Fruit fly (Drosophila melanogaster): ENCODE measurements around the gene CG14739.

CG14739 gene

DNA sequence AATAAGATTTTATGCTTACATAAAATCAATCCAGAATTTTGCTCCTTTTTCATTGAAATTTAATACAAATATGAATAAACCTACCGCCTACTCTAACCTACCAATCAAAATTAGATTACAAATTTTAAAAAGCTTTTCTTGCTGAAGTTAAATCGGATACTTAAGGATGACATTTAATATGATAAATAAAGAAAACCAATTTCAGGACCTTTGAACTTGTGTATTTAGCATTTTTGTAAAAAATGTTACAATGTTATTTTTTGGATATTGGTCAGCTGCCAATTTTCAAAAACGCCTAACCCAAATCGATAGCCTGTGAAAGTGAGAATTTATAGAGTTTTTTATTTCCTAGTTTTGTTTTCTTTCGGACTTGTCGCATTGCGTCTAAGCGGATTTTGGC is at the start of gene CG14739:
Gene CG14739, minus strand, starts transcription at position 101 of the 400 bp plus-strand sequence.
- TF ChIP-seq CG17801 (GFP tag; optimal IDR thresholded peaks at IDR 0.05; ENCODE audit: partially characterized antibody) = no peak

DNA sequence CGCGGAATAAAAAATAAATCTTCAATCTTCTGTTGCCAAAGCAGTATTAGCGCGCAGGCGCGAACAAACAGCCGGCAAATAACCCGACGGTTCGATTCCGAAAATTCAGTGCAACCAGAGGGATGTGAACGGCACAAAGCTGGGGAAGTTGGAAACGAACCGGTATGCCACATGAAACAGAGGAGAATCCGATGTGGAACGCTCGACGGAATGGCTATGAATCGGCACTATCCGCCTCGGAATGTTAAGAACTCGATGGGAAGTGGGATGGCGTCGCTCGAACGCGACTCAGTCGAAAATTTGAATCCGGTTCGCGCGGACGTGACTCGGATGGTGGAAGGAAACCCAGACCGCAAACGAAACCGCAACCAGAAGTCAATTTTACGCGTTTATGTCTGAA is 45.6 kb upstream of the CG14739 start, which contains the start of gene dpr17:
Gene dpr17, plus strand, starts transcription at position 289 of the 400 bp plus-strand sequence.
- TF ChIP-seq CG17801 (GFP tag; optimal IDR thresholded peaks at IDR 0.05; ENCODE audit: partially characterized antibody) = no peak

DNA sequence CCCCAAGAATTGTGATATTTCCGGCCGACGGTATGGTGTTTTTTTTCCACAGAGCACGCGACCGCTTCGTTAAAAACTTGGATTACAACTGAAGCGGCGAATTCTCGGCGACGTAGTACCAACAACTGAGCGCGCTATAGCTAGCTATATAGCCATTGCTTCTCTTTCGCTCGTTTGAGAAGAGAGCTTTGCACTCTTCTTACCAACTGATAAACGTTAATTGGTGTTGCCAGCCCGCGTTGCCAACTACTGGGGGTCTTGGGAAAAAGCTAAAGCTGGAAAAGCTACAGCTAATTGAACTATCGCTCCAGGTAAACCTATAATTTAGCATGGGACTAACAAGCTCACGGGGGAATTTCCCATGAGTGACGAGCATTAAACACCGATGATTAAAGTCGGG is 41.5 kb upstream of the CG14739 start, which contains the start of gene ATP8B:
Gene ATP8B, minus strand, starts transcription at position 64 of the 400 bp plus-strand sequence.
- TF ChIP-seq CG17801 (GFP tag; optimal IDR thresholded peaks at IDR 0.05; ENCODE audit: partially characterized antibody) = peak; percentile 39

DNA sequence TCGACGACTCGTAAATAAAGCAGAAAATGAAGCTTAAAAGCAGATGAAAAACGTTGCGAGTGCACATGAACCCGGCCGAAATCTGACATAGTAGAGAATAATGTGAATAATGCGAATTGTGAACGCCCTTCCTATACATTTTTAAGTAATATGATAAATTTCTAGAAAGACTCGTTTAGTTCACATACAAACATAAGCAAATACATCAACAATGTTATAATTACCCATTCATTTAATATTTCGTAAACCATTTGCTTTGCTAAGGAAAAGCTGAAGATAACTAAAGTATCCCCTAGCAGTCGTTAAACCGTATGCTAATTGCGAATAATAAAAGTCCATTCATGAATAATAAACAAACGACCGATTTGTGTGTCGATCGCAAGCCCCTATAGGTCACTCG is 34.5 kb upstream of the CG14739 start:
- TF ChIP-seq CG17801 (GFP tag; optimal IDR thresholded peaks at IDR 0.05; ENCODE audit: partially characterized antibody) = no peak

DNA sequence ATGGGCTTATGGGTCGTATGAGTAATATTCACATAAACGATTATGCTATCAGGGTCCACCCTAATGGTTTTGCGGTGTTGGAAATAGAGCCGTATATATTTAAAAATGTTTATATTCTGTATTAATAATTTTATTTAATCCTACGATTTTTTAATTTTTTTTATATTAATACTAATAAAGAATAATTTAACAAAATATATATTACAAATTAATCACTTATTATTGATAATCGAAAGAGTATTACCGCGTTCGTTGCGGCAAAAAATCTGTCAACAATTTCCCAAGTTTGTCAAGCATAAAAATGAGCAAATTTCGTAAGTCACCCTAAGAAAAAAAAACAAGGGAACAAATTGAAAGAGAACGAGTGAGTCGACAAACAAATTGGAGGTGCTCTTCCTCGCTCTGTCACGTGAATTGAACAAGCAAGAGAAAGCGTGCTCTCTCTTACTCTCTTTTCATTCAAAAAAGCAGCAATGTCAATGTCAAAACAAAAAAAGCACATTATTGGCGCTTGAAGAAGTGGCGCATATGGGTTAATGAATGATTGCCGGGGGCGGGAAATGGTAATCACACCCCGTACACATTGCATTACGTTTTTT is 31.5 kb upstream of the CG14739 start:
- TF ChIP-seq CG17801 (GFP tag; optimal IDR thresholded peaks at IDR 0.05; ENCODE audit: partially characterized antibody) = no peak

DNA sequence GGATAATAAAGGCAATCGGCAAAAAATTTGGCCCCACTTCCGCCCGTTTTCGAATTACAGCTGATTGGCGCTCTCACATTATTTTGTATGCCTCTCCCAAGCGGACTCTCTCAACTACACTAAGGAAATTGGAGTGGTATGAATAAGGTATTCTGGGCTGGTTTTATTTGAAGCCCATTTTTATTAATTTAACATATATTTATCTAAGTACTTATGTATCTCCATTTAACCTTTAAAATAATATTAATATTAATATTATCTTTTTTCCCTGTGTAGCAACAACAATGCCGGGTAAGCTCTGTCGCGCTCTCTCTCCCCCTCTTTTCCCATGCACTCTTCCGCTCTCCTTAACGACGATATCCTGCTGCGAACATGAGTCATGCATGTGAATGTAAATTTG is 29.9 kb upstream of the CG14739 start:
- no peak for TF ChIP-seq CG17801 (GFP tag; optimal IDR thresholded peaks at IDR 0.05; ENCODE audit: partially characterized antibody)

DNA sequence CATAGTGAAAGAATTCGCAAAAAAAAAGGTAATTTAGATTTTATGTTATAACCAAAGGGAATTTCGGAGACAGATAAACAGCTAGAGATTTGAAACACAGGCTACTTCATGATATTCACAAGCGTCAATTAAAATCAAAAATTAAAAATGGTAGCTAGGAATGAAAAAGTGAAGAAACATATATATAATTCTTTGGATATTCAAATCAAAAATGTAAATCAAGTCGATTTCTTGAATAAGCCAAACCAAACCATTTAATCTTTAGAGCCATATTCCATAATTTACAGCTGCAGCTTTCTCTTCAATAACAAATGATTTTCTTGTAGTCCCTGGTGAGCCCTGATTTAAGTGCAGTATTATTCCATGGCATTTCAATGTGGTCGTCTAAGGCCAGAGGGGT is 13.8 kb upstream of the CG14739 start, which contains the start of gene CG14740:
Gene CG14740, minus strand, starts transcription at position 101 of the 400 bp plus-strand sequence.
- no peak for TF ChIP-seq CG17801 (GFP tag; optimal IDR thresholded peaks at IDR 0.05; ENCODE audit: partially characterized antibody)

DNA sequence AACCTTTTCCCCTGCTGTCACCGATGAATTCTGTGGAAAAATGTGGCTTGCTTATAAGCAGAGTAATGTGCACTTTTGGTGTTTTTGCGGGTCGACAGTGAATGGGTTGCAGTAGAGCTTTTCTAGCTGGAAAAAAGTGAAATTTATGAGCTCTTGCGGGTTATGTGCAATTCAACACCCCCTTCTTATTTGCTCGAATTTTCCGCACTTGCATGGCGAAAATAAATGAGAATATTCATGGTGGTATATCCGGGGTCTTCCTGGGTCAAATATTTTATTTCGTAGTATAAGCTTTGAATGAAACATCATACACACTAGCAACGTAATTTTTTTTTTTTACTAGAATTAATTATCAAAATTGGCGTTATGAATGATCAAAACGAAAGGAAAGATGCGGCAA is 8.8 kb downstream of the CG14739 start, which contains the start of gene CG14736:
Gene CG14736, plus strand, starts transcription at position 301 of the 400 bp plus-strand sequence.
- no peak for TF ChIP-seq CG17801 (GFP tag; optimal IDR thresholded peaks at IDR 0.05; ENCODE audit: partially characterized antibody)

DNA sequence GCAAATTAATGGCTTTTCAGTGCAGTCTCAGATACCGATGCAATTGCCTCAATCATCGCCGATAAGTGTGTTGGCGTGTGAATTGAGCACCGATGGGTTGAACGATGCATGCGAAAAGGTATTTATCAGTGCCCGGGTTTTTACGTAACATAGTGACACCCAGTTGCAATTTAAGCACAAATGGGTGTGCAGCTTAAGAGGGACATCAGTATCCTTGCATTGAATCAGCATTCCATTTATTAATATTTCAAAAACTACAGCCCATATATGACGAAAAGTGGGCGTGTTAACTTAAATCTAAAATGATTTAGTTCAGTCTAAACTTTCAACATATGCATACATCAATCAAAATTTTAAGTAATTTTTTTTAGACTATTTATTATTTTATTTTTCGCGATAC is 16.2 kb downstream of the CG14739 start, which contains the start of gene ssp5:
Gene ssp5, plus strand, starts transcription at position 301 of the 400 bp plus-strand sequence.
- TF ChIP-seq CG17801 (GFP tag; optimal IDR thresholded peaks at IDR 0.05; ENCODE audit: partially characterized antibody) = no peak

DNA sequence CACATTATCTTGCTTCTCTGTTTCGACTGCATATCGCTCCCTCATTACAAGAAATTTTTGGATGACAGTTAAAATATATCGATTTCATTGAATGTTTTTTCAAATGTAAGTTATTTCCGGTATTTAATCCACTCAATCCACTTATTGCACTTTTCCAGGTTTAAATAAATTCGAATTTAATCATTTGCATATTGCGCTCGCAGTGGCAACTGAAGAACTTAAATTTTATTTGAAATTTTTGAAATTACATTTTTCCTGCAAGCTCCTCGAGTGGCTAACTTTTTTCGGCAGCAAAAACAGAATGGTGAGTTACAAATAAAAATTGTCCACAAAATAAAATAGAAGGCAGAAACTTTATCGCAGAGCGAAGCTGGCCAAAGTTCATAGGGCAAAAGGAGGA is 17.4 kb downstream of the CG14739 start, which contains the start of the genes CG31358, CG42504 and CG42505:
Gene CG31358, minus strand, starts transcription at position 101 of the 400 bp plus-strand sequence.
Gene CG42504, minus strand, starts transcription at position 101 of the 400 bp plus-strand sequence.
Gene CG42505, minus strand, starts transcription at position 101 of the 400 bp plus-strand sequence.
- no peak for TF ChIP-seq CG17801 (GFP tag; optimal IDR thresholded peaks at IDR 0.05; ENCODE audit: partially characterized antibody)

DNA sequence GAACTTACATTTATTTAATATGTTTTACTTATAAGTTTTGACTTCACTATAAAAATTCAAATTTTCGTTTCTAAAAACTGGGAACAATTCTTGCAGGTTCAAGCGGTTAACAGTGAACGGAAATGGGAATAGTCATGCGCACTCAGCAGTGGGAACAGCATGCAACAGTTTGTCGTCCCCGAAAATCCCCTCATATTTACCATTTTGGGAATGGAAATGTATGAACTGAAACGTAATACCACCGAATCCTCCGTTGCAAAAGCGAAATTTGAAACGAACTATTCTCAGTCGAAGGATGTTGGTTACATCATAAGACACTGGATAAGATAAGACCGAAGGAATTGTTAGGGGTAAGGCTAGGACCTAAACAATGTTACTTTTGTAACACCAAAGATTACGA is 28.0 kb downstream of the CG14739 start:
- no peak for TF ChIP-seq CG17801 (GFP tag; optimal IDR thresholded peaks at IDR 0.05; ENCODE audit: partially characterized antibody)

DNA sequence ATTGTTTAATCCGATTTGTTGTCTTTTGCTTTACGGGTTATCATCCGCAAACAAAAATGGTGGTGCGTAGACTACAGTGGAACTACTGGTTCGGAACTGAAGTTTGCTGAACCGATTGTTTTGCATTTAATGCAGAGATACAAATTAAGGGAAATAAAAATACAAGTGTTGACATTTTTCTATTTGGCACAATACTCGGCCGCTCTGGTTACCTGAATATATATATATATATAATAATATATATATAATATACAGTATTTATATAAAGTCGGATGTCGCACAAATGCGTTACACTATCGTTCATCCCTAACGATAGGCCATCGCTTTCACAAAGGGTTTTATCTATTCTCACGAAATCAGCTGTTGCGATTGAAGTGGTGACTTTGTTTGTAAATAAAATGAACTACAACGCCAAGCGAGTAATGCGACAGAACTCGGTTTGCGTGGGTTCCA is 32.2 kb downstream of the CG14739 start, which contains the start of the genes DCAF12 and Spt3:
Gene DCAF12, minus strand, starts transcription at position 204 of the 453 bp plus-strand sequence.
Gene Spt3, plus strand, starts transcription at position 329 of the 453 bp plus-strand sequence.
- TF ChIP-seq CG17801 (GFP tag; optimal IDR thresholded peaks at IDR 0.05; ENCODE audit: partially characterized antibody) = peak; percentile 53

DNA sequence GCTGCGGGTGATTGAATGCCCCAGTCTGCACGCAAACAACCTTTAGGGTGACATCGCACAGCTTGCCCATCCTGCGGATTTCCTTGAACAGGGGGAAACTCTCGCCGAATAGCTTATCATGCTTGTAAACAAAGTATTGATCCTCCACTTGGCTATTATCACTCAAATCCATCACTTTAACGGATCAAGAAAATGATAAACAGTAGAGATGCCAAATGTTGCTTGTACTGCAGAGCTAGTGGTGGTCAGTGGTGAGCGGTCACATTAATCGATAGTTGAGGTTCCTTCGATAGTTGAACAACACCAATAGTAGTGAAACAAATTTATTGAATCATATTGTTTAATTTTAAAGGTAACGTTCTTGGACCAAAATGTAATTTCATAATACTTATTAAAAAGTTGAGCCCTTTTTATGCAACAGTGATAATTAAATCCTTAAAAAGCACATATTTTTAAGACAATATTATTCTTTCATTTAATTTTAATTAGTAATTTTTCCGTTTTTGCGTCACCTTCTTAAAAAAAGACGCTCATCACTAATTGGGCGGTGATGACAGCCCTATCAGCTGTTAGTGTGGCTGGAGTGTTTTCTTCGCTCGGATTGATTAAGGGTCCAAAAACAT is 38.7 kb downstream of the CG14739 start, which contains the start of the genes KLHL18 and GCC185:
Gene KLHL18, minus strand, starts transcription at position 233 of the 623 bp plus-strand sequence.
Gene GCC185, plus strand, starts transcription at position 571 of the 623 bp plus-strand sequence.
- TF ChIP-seq CG17801 (GFP tag; optimal IDR thresholded peaks at IDR 0.05; ENCODE audit: partially characterized antibody) = peak; percentile 82

DNA sequence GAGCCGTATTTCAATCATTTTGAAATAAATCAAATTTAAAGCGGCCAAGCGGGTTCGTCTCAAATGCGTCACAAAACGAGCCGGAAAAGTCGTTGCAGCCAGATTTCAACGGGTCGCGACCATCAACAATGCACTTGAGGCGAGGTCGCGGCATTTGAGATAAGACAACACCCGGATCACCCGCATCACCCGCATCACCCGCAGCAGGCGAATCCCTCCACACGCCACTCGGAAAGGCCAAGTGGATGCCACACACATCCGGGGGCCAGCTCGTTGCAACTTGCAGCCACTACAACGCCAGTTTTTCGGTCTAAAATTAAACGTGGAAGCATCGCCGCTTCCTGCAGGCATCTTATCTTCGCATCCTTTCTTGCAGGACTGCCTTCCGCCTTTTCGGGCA is 42.6 kb downstream of the CG14739 start:
- TF ChIP-seq CG17801 (GFP tag; optimal IDR thresholded peaks at IDR 0.05; ENCODE audit: partially characterized antibody) = no peak

DNA sequence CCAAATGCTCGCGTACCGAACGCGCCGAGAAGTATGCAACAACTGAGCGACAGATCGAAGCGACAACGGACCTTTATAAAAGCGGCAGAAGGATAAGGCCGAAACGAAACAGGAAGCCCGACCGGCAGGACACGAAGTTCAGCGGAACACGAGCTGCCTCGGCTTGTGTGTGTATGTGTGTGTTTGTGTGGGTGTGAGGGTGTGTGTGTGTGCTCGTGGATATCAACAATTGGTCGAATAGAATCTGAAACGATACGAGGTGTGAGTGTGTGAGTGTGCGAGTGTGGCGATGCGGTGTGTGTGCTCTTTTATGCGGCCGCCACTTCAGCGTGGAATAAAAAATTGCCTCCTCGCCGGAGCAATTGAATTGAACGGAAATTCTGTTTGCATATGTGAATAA is 43.6 kb downstream of the CG14739 start, which contains the start of gene Tk:
Gene Tk, minus strand, starts transcription at position 57 of the 400 bp plus-strand sequence.
- TF ChIP-seq CG17801 (GFP tag; optimal IDR thresholded peaks at IDR 0.05; ENCODE audit: partially characterized antibody) = no peak

All from ovary, adult (tissue).